Worm (Caenorhabditis elegans) whole organism, L1 larva: Measurements from ENCODE around the gene nhr-233.
A peak's percentile ranks its signal among the peaks of the same experiment; 100 is the strongest.

Experiments used
- ceh-82 ChIP-seq, 3 experiments: fragments of 150-350 bp in 1 of 3; sonication (generic microtip) in 2 of 3; optimal IDR thresholded peaks; 2 replicates each; lab custom pipeline; 2014 to 2017; ENCODE audit warnings: missing biosample characterization in 3 of 3, missing genetic modification characterization in 3 of 3
- irx-1 ChIP-seq: sonication (generic microtip); optimal IDR thresholded peaks from 2 replicates; lab custom pipeline; 2016; ENCODE audit warnings: missing genetic modification characterization, missing compliant biosample characterization
- mdl-1 ChIP-seq, 2 experiments: fragments of 150-350 bp; optimal IDR thresholded peaks; 2 replicates each; lab custom pipeline; 2014 to 2017; ENCODE audit warnings: missing biosample characterization in 2 of 2, missing genetic modification characterization in 2 of 2, inconsistent platforms in 1 of 2
- nhr-11 ChIP-seq: fragments of 150-350 bp; optimal IDR thresholded peaks from 2 replicates; lab custom pipeline; 2014; ENCODE audit warnings: missing biosample characterization, missing genetic modification characterization
- nhr-12 ChIP-seq: sonication (generic microtip); optimal IDR thresholded peaks from 2 replicates; lab custom pipeline; 2017; ENCODE audit warnings: missing biosample characterization, missing genetic modification characterization

- peak in 1 of 2 experiments; percentile 54 for TF ChIP-seq mdl-1 (tag; optimal IDR thresholded peaks at IDR 0.05; lab: Kevin White, UChicago)
- no peak for TF ChIP-seq nhr-11 (tag; lab: Kevin White, UChicago)
- no peak for TF ChIP-seq irx-1
- TF ChIP-seq ceh-82 (tag; optimal IDR thresholded peaks at IDR 0.05; lab: Kevin White, UChicago) = no peak
- no peak for TF ChIP-seq nhr-12
Measured at ce11 chrV:16598437-16598836, 27.8 kb upstream of the nhr-233 start.
